Fruit fly (Drosophila melanogaster): ENCODE results near the gene Jhbp14.

Jhbp14 gene

DNA sequence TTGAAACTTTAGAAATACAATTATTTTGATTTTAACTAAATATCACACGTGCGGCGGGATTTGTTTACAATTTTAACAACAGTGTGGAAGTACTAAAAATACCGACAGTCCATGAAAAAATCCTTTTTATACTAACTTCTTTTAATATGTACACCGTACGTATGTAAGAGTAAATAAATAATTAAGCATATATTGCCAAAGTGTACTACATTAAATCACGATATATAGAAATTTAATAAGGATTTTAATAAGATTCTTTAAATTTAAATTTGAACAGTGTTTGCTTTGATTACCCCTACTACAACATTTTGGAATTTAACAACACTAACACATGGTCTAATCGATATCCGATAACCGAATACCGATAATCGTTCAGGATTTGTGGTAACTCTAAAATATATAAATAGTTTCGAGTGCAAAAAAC, 14.1 kb upstream of the Jhbp14 start, which contains the start of the genes Ski6 and CG16812 (continued):
- no peak for TF ChIP-seq Sox102F (GFP tag; optimal IDR thresholded peaks at IDR 0.05)
- no peak for TF ChIP-seq CG10669 (GFP tag; optimal IDR thresholded peaks at IDR 0.05)
- no peak for TF ChIP-seq salr (GFP tag; optimal IDR thresholded peaks at IDR 0.05)
- TF ChIP-seq CG34406 (GFP tag; optimal IDR thresholded peaks at IDR 0.05) = peak; percentile 48
- no peak for TF ChIP-seq CG6163 (GFP tag; IDR thresholded peaks at IDR 0.05)
- peak; percentile 35; the same call in 1 of the 2 replicates for TF ChIP-seq Gug (GFP tag; IDR thresholded peaks at IDR 0.05)
- TF ChIP-seq acj6 (GFP tag; optimal IDR thresholded peaks at IDR 0.05) = no peak

DNA sequence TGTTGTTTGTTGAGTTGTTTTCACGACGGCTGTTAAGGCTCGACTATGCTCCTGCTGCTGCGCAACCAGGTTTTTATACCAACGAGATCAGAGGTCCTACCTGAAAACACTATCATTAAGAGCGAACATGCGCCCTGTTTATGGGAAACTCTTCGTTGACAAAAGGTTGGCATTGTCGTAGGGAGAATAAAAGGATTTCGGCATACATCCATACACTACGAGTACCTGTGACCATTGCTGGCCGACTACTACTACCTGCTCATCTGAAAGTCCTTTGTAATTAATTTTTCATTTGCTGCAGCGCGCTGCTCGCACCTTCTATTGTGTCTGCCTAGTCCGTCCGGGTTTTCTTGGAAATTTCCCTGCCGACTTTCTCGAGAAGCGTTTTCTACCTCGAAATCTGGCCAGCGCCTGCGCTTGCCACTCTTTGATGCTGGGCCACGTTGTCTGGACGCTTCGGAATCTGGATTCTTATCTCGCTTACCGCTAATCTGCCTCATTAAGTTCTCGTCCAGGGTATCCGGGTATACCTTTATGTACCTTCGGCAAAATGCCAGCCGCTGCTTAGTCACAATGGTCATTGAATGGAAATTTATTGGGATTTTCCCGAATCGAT, 11.0 kb upstream of the Jhbp14 start, which contains the start of gene CG15480:
Gene CG15480 (minus strand): TSS at position 51 of the 616 bp plus-strand sequence.
- TF ChIP-seq dsx (GFP tag; optimal IDR thresholded peaks at IDR 0.05; ENCODE audit: poor library complexity, severe bottlenecking) = no peak
- TF ChIP-seq CG10631 (GFP tag; optimal IDR thresholded peaks at IDR 0.05) = no peak
- no peak for TF ChIP-seq salr (GFP tag; optimal IDR thresholded peaks at IDR 0.05)
- no peak for TF ChIP-seq CG32006 (GFP tag; optimal IDR thresholded peaks at IDR 0.05)
- no peak for TF ChIP-seq Hr39 (GFP tag; optimal IDR thresholded peaks at IDR 0.05)
- TF ChIP-seq cyc (GFP tag; optimal IDR thresholded peaks at IDR 0.05) = no peak
- TF ChIP-seq esn (GFP tag; optimal IDR thresholded peaks at IDR 0.05) = no peak
- TF ChIP-seq CG6808 (GFP tag; optimal IDR thresholded peaks at IDR 0.05) = no peak
- no peak for TF ChIP-seq net (GFP tag; optimal IDR thresholded peaks at IDR 0.05)
- TF ChIP-seq spab (GFP tag; optimal IDR thresholded peaks at IDR 0.05) = no peak
- TF ChIP-seq fkh (GFP tag; optimal IDR thresholded peaks at IDR 0.05) = no peak
- no peak for TF ChIP-seq CG10669 (GFP tag; optimal IDR thresholded peaks at IDR 0.05)
- no peak for TF ChIP-seq dac (GFP tag; optimal IDR thresholded peaks at IDR 0.05)
- no peak for TF ChIP-seq CG16779 (tag; optimal IDR thresholded peaks at IDR 0.05)

DNA sequence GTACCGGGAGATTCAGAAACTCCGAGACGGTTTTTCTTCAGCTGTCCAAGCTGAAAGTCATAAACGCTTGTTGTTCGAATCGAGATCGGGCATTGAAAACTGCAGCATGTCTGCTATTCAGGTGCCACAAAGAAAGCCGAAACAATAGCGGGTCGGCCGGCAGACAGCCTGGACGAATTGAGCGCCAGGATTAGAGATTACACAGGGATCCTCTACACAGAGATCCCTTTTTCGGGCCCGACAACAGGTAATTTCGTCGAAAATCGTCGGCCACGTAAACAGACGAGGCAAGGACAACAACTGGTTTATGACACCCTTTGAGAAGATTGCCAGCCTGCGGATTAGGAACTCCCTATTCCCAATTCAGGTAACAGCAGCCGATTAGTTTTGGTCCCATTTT, 9.1 kb upstream of the Jhbp14 start, which contains the start of gene CG16813:
Gene CG16813 (plus strand): TSS at position 288 of the 400 bp plus-strand sequence.
- TF ChIP-seq CG9139 (GFP tag; optimal IDR thresholded peaks at IDR 0.05) (no peak), Hr39 (GFP tag; optimal IDR thresholded peaks at IDR 0.05) (no peak), Eip75B (GFP tag; optimal IDR thresholded peaks at IDR 0.05) (no peak), CG11902 (GFP tag; optimal IDR thresholded peaks at IDR 0.05) (no peak), CG6792 (GFP tag; optimal IDR thresholded peaks at IDR 0.05) (no peak), Smox (GFP tag; optimal IDR thresholded peaks at IDR 0.05) (no peak), Eip93F (GFP tag; optimal IDR thresholded peaks at IDR 0.05) (no peak), CG31627 (GFP tag; optimal IDR thresholded peaks at IDR 0.05) (no peak), dac (GFP tag; optimal IDR thresholded peaks at IDR 0.05) (no peak), CG3919 (GFP tag; optimal IDR thresholded peaks at IDR 0.05) (no peak), CG6163 (GFP tag; IDR thresholded peaks at IDR 0.05) (no peak)

DNA sequence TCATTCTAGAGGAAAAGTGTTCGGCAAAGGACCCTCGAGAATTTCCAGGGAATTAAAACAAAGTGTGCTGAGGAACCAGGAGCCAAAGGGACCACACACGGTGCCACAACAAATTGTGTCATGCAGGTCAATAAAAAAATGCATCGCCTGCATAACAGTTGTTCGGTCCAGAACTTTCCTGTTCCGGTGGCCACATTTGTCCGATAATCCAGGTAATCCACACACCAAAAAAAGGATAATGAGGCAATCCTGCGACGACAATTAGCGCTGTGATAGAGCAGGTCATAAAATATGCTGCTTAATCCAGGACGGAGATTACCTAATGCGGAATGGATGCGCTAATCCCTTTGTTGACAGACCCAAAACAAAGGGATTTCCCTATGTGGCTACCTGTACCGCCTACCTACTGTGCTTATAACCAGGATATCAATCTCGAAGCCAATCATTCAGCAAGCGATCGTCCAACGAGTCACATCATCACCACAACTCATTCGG, 6.9 kb upstream of the Jhbp14 start, which contains the start of gene CG16815:
Gene CG16815 (plus strand): TSS at position 445 of the 495 bp plus-strand sequence.
- no peak for TF ChIP-seq CG7368 (GFP tag; optimal IDR thresholded peaks at IDR 0.05)

DNA sequence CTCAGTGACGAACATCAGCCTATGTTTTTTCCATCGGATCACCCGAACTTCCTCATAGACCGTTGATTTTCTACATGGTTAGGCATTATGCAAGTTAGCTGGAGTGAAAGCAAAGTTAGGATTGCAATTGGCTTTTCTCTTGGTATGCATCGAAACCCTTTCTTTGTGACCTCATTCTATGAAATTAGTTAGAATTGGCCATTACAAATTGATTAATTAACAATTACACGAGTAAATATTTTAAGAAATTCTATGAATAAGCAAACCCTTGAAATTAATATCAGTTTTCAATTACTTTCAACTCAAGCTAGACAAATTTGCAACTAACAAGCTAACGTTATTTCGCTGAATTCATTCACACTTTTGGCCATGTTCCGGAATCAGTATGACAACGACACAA, 4.6 kb upstream of the Jhbp14 start, which contains the start of gene Prosalpha6T:
Gene Prosalpha6T (plus strand): TSS at position 301 of the 400 bp plus-strand sequence.
- no peak for TF ChIP-seq Lpt (GFP tag; optimal IDR thresholded peaks at IDR 0.05)
- TF ChIP-seq CG34406 (GFP tag; optimal IDR thresholded peaks at IDR 0.05) = no peak
- TF ChIP-seq CG4318 (GFP tag; optimal IDR thresholded peaks at IDR 0.05) = no peak
- no peak for TF ChIP-seq fd59A (GFP tag; optimal IDR thresholded peaks at IDR 0.05)
- no peak for TF ChIP-seq topi (GFP tag; optimal IDR thresholded peaks at IDR 0.05)
- no peak for TF ChIP-seq ss (GFP tag; optimal IDR thresholded peaks at IDR 0.05)
- no peak for TF ChIP-seq vri (GFP tag; optimal IDR thresholded peaks at IDR 0.05)
- TF ChIP-seq Eip78C (GFP tag) = no peak
- TF ChIP-seq Sox14 (GFP tag; optimal IDR thresholded peaks at IDR 0.05) = no peak
- no peak for TF ChIP-seq CG11294 (GFP tag; IDR thresholded peaks at IDR 0.05)
- no peak for TF ChIP-seq Hr4 (GFP tag; optimal IDR thresholded peaks at IDR 0.05)
- no peak for TF ChIP-seq fkh (GFP tag; optimal IDR thresholded peaks at IDR 0.05)
- TF ChIP-seq CG32006 (GFP tag; optimal IDR thresholded peaks at IDR 0.05) = no peak
- TF ChIP-seq CG10631 (GFP tag; optimal IDR thresholded peaks at IDR 0.05) = no peak
- TF ChIP-seq Gug (GFP tag; IDR thresholded peaks at IDR 0.05) = no peak
- TF ChIP-seq CG11902 (GFP tag; optimal IDR thresholded peaks at IDR 0.05) = no peak
- no peak for TF ChIP-seq salr (GFP tag; optimal IDR thresholded peaks at IDR 0.05)

All from whole organism, prepupa.